Worm (Caenorhabditis elegans): ENCODE data around the gene nhr-78.

nhr-78 gene

DNA sequence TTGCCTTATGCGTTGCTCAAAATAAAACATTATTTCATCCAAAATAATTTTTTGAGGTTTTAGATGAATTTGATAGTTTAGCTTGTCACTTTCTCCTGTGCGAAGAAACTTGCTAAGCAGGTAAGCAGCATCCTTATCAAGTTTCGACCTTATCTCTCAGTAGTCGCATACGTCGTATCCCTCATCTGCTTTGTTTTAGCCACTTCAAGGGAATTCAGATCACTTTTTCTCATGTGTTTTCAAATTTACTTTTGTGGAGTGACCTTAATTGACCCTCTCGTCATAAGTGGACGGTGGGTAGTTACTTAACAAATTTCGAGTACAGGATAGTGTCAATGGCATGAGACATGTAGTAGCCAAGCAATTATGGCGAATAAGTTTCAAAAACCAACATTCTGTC, 41.0 kb downstream of the nhr-78 start (continued):
- no peak for TF ChIP-seq lir-3 (tag; optimal IDR thresholded peaks at IDR 0.05)
- TF ChIP-seq fos-1 (tag; optimal IDR thresholded peaks at IDR 0.05), result no peak

DNA sequence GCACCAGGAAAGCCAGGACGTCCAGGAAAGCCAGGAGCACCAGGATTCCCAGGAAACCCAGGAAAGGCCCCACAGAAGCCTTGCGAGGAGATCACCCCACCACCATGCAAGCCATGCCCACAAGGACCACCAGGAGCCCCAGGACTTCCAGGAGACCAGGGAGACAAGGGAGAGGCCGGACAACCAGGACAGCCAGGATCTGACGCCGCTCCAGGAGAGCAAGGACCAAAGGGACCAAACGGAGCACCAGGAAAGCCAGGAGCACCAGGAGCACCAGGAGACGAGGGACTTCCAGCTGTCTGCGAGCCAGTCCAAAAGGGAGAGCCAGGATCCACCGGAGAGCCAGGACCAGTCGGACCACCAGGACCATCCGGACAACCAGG, 41.7 kb downstream of the nhr-78 start:
- TF ChIP-seq set-16 (GFP tag; IDR thresholded peaks at IDR 0.05), result peak; percentile 97
- TF ChIP-seq Y5F2A.4 (GFP tag; optimal IDR thresholded peaks at IDR 0.05), result no peak
- TF ChIP-seq lin-1 (GFP tag; IDR thresholded peaks at IDR 0.05), result no peak
- no peak for TF ChIP-seq lin-39 (tag; optimal IDR thresholded peaks at IDR 0.05)
- no peak for TF ChIP-seq unc-130 (GFP tag; optimal IDR thresholded peaks at IDR 0.05)
- no peak for TF ChIP-seq attf-4 (tag; optimal IDR thresholded peaks at IDR 0.05)
- peak; percentile 4; the same call in 1 of the 2 replicates for TF ChIP-seq T26A8.4 (GFP tag; IDR thresholded peaks at IDR 0.05)

DNA sequence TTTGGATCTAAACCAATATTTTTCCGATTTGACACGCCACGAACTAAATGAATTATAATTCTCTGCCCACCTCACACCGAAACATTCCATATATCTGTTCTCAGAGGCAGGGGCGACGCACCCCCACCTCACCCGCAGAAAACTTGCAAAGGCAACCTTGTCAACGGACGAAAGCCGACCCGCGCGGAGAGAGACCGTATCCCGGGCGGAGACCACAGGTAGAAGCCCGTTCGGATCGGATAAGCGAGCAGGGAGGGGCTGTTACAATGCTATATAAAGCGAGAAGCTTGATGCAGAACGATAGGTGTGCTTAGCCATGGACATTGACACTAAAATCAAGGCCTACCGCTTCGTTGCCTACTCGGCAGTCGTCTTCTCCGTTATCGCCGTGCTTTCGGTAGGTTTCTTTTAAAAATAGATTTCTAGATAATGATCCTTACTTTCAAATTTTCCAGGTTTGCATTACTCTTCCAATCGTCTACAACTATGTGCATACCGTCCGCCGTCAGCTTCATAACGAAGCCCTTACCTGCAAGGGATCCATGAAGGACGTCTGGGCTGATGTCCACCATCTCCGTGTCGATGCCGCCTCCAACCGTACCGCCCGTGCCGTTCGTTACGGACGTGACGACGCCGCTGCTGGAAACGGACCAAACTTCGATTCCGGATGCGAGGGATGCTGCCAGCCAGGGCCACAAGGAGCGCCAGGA, 42.2 kb downstream of the nhr-78 start, which contains the start of the genes zipt-2.2 and dpy-13:
Gene zipt-2.2 (minus strand): TSS at position 51 of the 710 bp plus-strand sequence.
Gene dpy-13 (plus strand): TSS at position 300 of the 710 bp plus-strand sequence.
- TF ChIP-seq ZK337.2 (GFP tag; IDR thresholded peaks at IDR 0.05) (no peak), lim-7 (GFP tag; IDR thresholded peaks at IDR 0.05) (0 out of 2 replicates have a peak, but pooled peaks have one; percentile 11), D1046.2 (GFP tag; IDR thresholded peaks at IDR 0.05) (no peak), T26A8.4 (GFP tag; IDR thresholded peaks at IDR 0.05) (peak; percentile 67; the same call in 1 of the 2 replicates), zag-1 (tag; optimal IDR thresholded peaks at IDR 0.05) (no peak), ama-1 (optimal IDR thresholded peaks at IDR 0.05) (peak; percentile 84), egl-43 (GFP tag; IDR thresholded peaks at IDR 0.05) (peak; percentile 73; the same call in 1 of the 2 replicates), nhr-28 (tag; optimal IDR thresholded peaks at IDR 0.05) (peak; percentile 8)

DNA sequence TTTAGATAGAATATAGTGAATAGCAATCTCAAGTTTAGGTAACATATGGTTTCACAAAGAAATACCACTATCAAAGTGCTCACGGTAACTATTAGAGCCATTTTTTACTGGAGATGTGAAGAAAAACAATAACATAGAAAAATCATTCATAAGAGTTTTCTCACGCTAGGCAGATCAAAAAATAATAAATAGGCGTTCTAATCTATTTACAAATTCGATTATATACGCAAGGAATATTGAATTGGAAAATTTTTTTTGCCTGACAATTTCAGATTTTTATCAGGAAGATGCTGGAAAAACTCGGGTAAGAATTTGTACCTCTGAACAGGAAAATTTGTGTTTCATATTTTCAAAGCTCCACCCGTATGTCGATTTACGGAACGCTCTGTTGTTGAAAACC, 49.8 kb downstream of the nhr-78 start, which contains the start of gene srbc-70:
Gene srbc-70 (minus strand): TSS at position 101 of the 400 bp plus-strand sequence.
- TF ChIP-seq T26A8.4 (GFP tag; IDR thresholded peaks at IDR 0.05), result no peak
- TF ChIP-seq mxl-3 (GFP tag; optimal IDR thresholded peaks at IDR 0.05), result no peak
- TF ChIP-seq nhr-102 (tag; optimal IDR thresholded peaks at IDR 0.05), result no peak
- TF ChIP-seq arid-1 (GFP tag; conservative IDR thresholded peaks at IDR 0.05), result no peak
- no peak for TF ChIP-seq nhr-10 (tag; optimal IDR thresholded peaks at IDR 0.05)
- no peak for TF ChIP-seq R02D3.7 (tag; optimal IDR thresholded peaks at IDR 0.05)
- no peak for TF ChIP-seq Y5F2A.4 (GFP tag; optimal IDR thresholded peaks at IDR 0.05)
- TF ChIP-seq ceh-62 (tag; optimal IDR thresholded peaks at IDR 0.05), result no peak
- no peak for TF ChIP-seq zag-1 (tag; optimal IDR thresholded peaks at IDR 0.05)

DNA sequence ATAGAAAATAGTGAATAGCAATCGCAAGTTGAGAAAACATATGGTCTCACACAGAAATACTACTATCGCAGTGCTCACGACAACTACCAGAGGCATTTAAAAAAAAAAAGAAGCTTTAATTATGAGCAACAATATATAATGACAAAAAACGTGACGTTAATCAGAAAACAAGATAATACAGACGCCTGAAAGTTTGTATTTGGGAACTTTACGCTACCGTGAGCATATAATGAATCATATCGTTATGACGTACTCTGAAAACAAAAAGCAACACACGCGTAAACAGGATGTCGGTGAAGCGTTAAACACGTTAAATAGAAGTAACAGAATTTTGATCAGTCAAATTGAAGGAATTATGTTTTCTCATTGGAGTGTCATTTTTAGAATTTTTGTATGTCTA, 51.8 kb downstream of the nhr-78 start, which contains the start of gene srbc-71:
Gene srbc-71 (minus strand): TSS at position 101 of the 400 bp plus-strand sequence.
- peak; percentile 18 for TF ChIP-seq aha-1 (tag)
- no peak for TF ChIP-seq dmd-8 (GFP tag; IDR thresholded peaks at IDR 0.05)
